Fruit fly (Drosophila melanogaster) S2 (cell line): ENCODE results near the gene CG18304.

Experiments
- CG8478 ChIP-seq: fragments of >200 bp; optimal IDR thresholded peaks from 2 replicates; lab custom pipeline; 2018
- CTCF ChIP-seq, 2 experiments: fragments of >200 bp; optimal IDR thresholded peaks; 2 replicates each; lab custom pipeline; 2018

dm6 chr2L:6964632-6965031 is 22.0 kb upstream of the CG18304 start:
- no peak for TF ChIP-seq CG8478 (lab: Kevin White, UChicago)
- TF ChIP-seq CTCF (optimal IDR thresholded peaks at IDR 0.05; lab: Kevin White, UChicago), result no peak
